Worm (Caenorhabditis elegans) whole organism, young adult: ENCODE data around the gene tsct-1.

Experiments
- F23B12.7 ChIP-seq: sonication (generic microtip); optimal IDR thresholded peaks from 2 replicates; lab custom pipeline; 2017; ENCODE audit warnings: missing genetic modification characterization, mild to moderate bottlenecking, missing compliant biosample characterization, antibody characterized with exemption, moderate library complexity; ENCODE audit not compliant: insufficient read depth
- F52B5.7 ChIP-seq: sonication (generic microtip); optimal IDR thresholded peaks from 2 replicates; lab custom pipeline; 2016; ENCODE audit warnings: mild to moderate bottlenecking, missing genetic modification characterization, missing compliant biosample characterization
- F55B11.4 ChIP-seq: sonication (generic microtip); optimal IDR thresholded peaks from 2 replicates; lab custom pipeline; 2016; ENCODE audit warnings: missing compliant biosample characterization, missing genetic modification characterization, borderline replicate concordance; ENCODE audit not compliant: insufficient read depth
- F57C9.4 ChIP-seq: sonication (generic microtip); optimal IDR thresholded peaks from 2 replicates; lab custom pipeline; 2017; ENCODE audit warnings: mild to moderate bottlenecking, missing genetic modification characterization, missing compliant biosample characterization
- T07F8.4 ChIP-seq: sonication (generic microtip); optimal IDR thresholded peaks from 2 replicates; lab custom pipeline; 2016; ENCODE audit warnings: mild to moderate bottlenecking, missing genetic modification characterization, moderate library complexity, missing compliant biosample characterization
- Y56A3A.18 ChIP-seq: fragments of 200-800 bp; sonication (Bioruptor generic); IDR thresholded peaks from 2 replicates; pipeline ENCODE4 v1.3.6; 2022; ENCODE audit warnings: missing genetic modification reagents, missing genetic modification characterization, missing compliant biosample characterization
- ZK185.1 ChIP-seq: sonication (generic microtip); optimal IDR thresholded peaks from 2 replicates; lab custom pipeline; 2016; ENCODE audit warnings: mild to moderate bottlenecking, missing genetic modification characterization, missing compliant biosample characterization; ENCODE audit not compliant: poor library complexity, severe bottlenecking
- akir-1 ChIP-seq: fragments of 200-800 bp; sonication (Bioruptor generic); optimal IDR thresholded peaks from 2 replicates; lab custom pipeline; 2018; ENCODE audit warnings: mild to moderate bottlenecking, missing genetic modification characterization, moderate library complexity, missing compliant biosample characterization
- ama-1 ChIP-seq, 3 experiments: fragments of 150-350 bp in 1 of 3; sonication (generic microtip) in 2 of 3; optimal IDR thresholded peaks; 2 replicates each; lab custom pipeline; 2014 to 2018; ENCODE audit warnings: missing biosample characterization in 2 of 3, missing genetic modification characterization in 2 of 3, missing genetic modification reagents in 2 of 3
- atf-7 ChIP-seq: sonication (generic microtip); optimal IDR thresholded peaks from 2 replicates; lab custom pipeline; 2017; ENCODE audit warnings: mild to moderate bottlenecking, missing genetic modification characterization, missing compliant biosample characterization
- athp-1 ChIP-seq: sonication (generic microtip); optimal IDR thresholded peaks from 2 replicates; lab custom pipeline; 2017; ENCODE audit warnings: mild to moderate bottlenecking, missing genetic modification characterization, missing compliant biosample characterization
- attf-3 ChIP-seq: fragments of 200-800 bp; sonication (Bioruptor generic); conservative IDR thresholded peaks from 2 replicates; pipeline ENCODE4 v1.3.6; 2022; ENCODE audit warnings: missing genetic modification reagents, missing genetic modification characterization, missing compliant biosample characterization
- attf-6 ChIP-seq: fragments of 200-800 bp; sonication (Bioruptor generic); IDR thresholded peaks from 2 replicates; pipeline ENCODE4 v1.3.6; 2022; ENCODE audit warnings: missing genetic modification reagents, missing genetic modification characterization, missing compliant biosample characterization
- bed-1 ChIP-seq: fragments of 200-800 bp; sonication (Bioruptor generic); IDR thresholded peaks from 2 replicates; pipeline ENCODE4 v1.3.6; 2022; ENCODE audit warnings: missing genetic modification reagents, missing genetic modification characterization, missing compliant biosample characterization
- bed-2 ChIP-seq: fragments of 200-800 bp; sonication (Bioruptor generic); IDR thresholded peaks from 2 replicates; pipeline ENCODE4 v1.3.6; 2022; ENCODE audit warnings: missing genetic modification reagents, missing genetic modification characterization, missing compliant biosample characterization
- ceh-79 ChIP-seq: sonication (generic microtip); optimal IDR thresholded peaks from 2 replicates; lab custom pipeline; 2017; ENCODE audit warnings: mild to moderate bottlenecking, missing genetic modification characterization, missing compliant biosample characterization
- ceh-91 ChIP-seq: fragments of 200-800 bp; sonication (Bioruptor generic); IDR thresholded peaks from 2 replicates; pipeline ENCODE4 v1.3.6; 2022; ENCODE audit warnings: missing genetic modification reagents, missing genetic modification characterization, missing compliant biosample characterization
- chd-7 ChIP-seq: sonication (generic microtip); optimal IDR thresholded peaks from 2 replicates; lab custom pipeline; 2016; ENCODE audit warnings: mild to moderate bottlenecking, missing genetic modification characterization, moderate library complexity, missing compliant biosample characterization
- die-1 ChIP-seq: sonication (generic microtip); optimal IDR thresholded peaks from 2 replicates; lab custom pipeline; 2016; ENCODE audit warnings: missing genotype, mild to moderate bottlenecking, missing genetic modification characterization, missing compliant biosample characterization
- egl-18 ChIP-seq: fragments of 200-800 bp; sonication (Bioruptor generic); IDR thresholded peaks from 2 replicates; pipeline ENCODE4 v1.3.6; 2022; ENCODE audit warnings: missing genetic modification reagents, missing genetic modification characterization, missing compliant biosample characterization
- egl-44 ChIP-seq: fragments of 200-800 bp; sonication (Bioruptor generic); IDR thresholded peaks from 2 replicates; pipeline ENCODE4 v1.3.6; 2022; ENCODE audit warnings: missing genetic modification reagents, missing genetic modification characterization, missing compliant biosample characterization
- gei-17 ChIP-seq: fragments of 200-800 bp; sonication (Bioruptor generic); optimal IDR thresholded peaks from 2 replicates; lab custom pipeline; 2018; ENCODE audit warnings: mild to moderate bottlenecking, missing genetic modification characterization, missing compliant biosample characterization
- hmg-1.2 ChIP-seq: fragments of 200-800 bp; sonication (Bioruptor generic); IDR thresholded peaks from 2 replicates; pipeline ENCODE4 v1.3.6; 2022; ENCODE audit warnings: missing genetic modification reagents, missing genetic modification characterization, missing compliant biosample characterization
- lag-1 ChIP-seq: fragments of 200-800 bp; sonication (Bioruptor generic); IDR thresholded peaks from 2 replicates; pipeline ENCODE4 v1.3.6; 2022; ENCODE audit warnings: missing genetic modification reagents, missing genetic modification characterization, missing compliant biosample characterization
- let-607 ChIP-seq, 2 experiments: fragments of 200-800 bp in 1 of 2; sonication (Bioruptor generic) in 1 of 2; sonication (generic microtip) in 1 of 2; optimal IDR thresholded peaks; 2 replicates each; lab custom pipeline; 2016 to 2018; ENCODE audit warnings: mild to moderate bottlenecking in 2 of 2, missing compliant biosample characterization in 2 of 2, missing genetic modification characterization in 2 of 2, moderate library complexity in 2 of 2, missing genotype in 1 of 2
- lir-1 ChIP-seq: fragments of 200-800 bp; sonication (Bioruptor generic); conservative IDR thresholded peaks from 2 replicates; pipeline ENCODE4 v1.3.6; 2022; ENCODE audit warnings: missing genetic modification reagents, missing genetic modification characterization, missing compliant biosample characterization
- lsl-1 ChIP-seq: fragments of 200-800 bp; sonication (Bioruptor generic); optimal IDR thresholded peaks from 2 replicates; lab custom pipeline; 2018; ENCODE audit warnings: mild to moderate bottlenecking, missing genetic modification characterization, moderate library complexity, missing compliant biosample characterization
- madf-6 ChIP-seq: fragments of 200-800 bp; sonication (Bioruptor generic); IDR thresholded peaks from 2 replicates; pipeline ENCODE4 v1.3.6; 2022; ENCODE audit warnings: missing genetic modification reagents, missing genetic modification characterization, missing compliant biosample characterization
- mel-28 ChIP-seq: sonication (generic microtip); optimal IDR thresholded peaks from 2 replicates; lab custom pipeline; 2016; ENCODE audit warnings: borderline replicate concordance, mild to moderate bottlenecking, missing genetic modification characterization, missing compliant biosample characterization
- mxl-1 ChIP-seq: sonication (generic microtip); optimal IDR thresholded peaks from 2 replicates; lab custom pipeline; 2016; ENCODE audit warnings: missing genetic modification characterization, missing compliant biosample characterization
- nfyb-1 ChIP-seq: fragments of 200-800 bp; sonication (Bioruptor generic); IDR thresholded peaks from 2 replicates; pipeline ENCODE4 v1.3.6; 2022; ENCODE audit warnings: missing genetic modification reagents, missing genetic modification characterization, missing compliant biosample characterization
- nhr-80 ChIP-seq: sonication (generic microtip); optimal IDR thresholded peaks from 2 replicates; lab custom pipeline; 2016; ENCODE audit warnings: missing genetic modification characterization, missing compliant biosample characterization
- nhr-90 ChIP-seq: sonication (generic microtip); optimal IDR thresholded peaks from 2 replicates; lab custom pipeline; 2016; ENCODE audit warnings: missing genotype, mild to moderate bottlenecking, missing genetic modification characterization, missing compliant biosample characterization
- pbrm-1 ChIP-seq: fragments of 200-800 bp; sonication (Bioruptor generic); IDR thresholded peaks from 2 replicates; pipeline ENCODE4 v1.3.6; 2022; ENCODE audit warnings: missing genetic modification reagents, missing genetic modification characterization, missing compliant biosample characterization
- rec-8 ChIP-seq, 2 experiments: sonication (generic microtip); optimal IDR thresholded peaks; 2 replicates each; lab custom pipeline; 2016; ENCODE audit warnings: mild to moderate bottlenecking in 2 of 2, missing genetic modification characterization in 2 of 2, missing genetic modification reagents in 2 of 2, missing genotype in 2 of 2, missing biosample characterization in 1 of 2, missing compliant biosample characterization in 1 of 2, moderate library complexity in 1 of 2
- repo-1 ChIP-seq: sonication (generic microtip); optimal IDR thresholded peaks from 2 replicates; lab custom pipeline; 2017; ENCODE audit warnings: mild to moderate bottlenecking, missing genetic modification characterization, missing compliant biosample characterization
- sdz-38 ChIP-seq: sonication (generic microtip); optimal IDR thresholded peaks from 2 replicates; lab custom pipeline; 2016; ENCODE audit warnings: missing genotype, missing genetic modification characterization, missing compliant biosample characterization
- snpc-4 ChIP-seq, 5 experiments: fragments of 150-350 bp in 1 of 5; sonication (generic microtip) in 4 of 5; optimal IDR thresholded peaks; 2 replicates each; lab custom pipeline; 2014 to 2018; ENCODE audit warnings: missing genetic modification characterization in 5 of 5, missing biosample characterization in 3 of 5, antibody characterized with exemption in 2 of 5, mild to moderate bottlenecking in 2 of 5, missing compliant biosample characterization in 2 of 5, missing genotype in 2 of 5, moderate library complexity in 2 of 5, missing genetic modification reagents in 1 of 5
- somi-1 ChIP-seq: fragments of 200-800 bp; sonication (Bioruptor generic); optimal IDR thresholded peaks from 2 replicates; lab custom pipeline; 2018; ENCODE audit warnings: mild to moderate bottlenecking, missing genetic modification characterization, missing compliant biosample characterization
- sptf-2 ChIP-seq: fragments of 200-800 bp; sonication (Bioruptor generic); optimal IDR thresholded peaks from 2 replicates; lab custom pipeline; 2018; ENCODE audit warnings: mild to moderate bottlenecking, missing genetic modification characterization, missing compliant biosample characterization
- tbp1 ChIP-seq: fragments of 200-800 bp; sonication (Bioruptor generic); optimal IDR thresholded peaks from 2 replicates; lab custom pipeline; 2018; ENCODE audit warnings: mild to moderate bottlenecking, missing genetic modification characterization, missing compliant biosample characterization
- tbx-9 ChIP-seq: sonication (generic microtip); optimal IDR thresholded peaks from 2 replicates; lab custom pipeline; 2016; ENCODE audit warnings: borderline replicate concordance, missing genetic modification characterization, inconsistent platforms, missing compliant biosample characterization
- tlf-1 ChIP-seq: fragments of 200-800 bp; sonication (Bioruptor generic); optimal IDR thresholded peaks from 2 replicates; lab custom pipeline; 2018; ENCODE audit warnings: mild to moderate bottlenecking, missing genetic modification characterization, missing compliant biosample characterization
- unc-62 ChIP-seq: fragments of 150-350 bp; optimal IDR thresholded peaks from 2 replicates; lab custom pipeline; 2014; ENCODE audit warnings: missing biosample characterization, missing genetic modification reagents, missing genetic modification characterization
- xnd-1 ChIP-seq: sonication (generic microtip); optimal IDR thresholded peaks from 2 replicates; lab custom pipeline; 2016; ENCODE audit warnings: missing genotype, missing genetic modification reagents, missing genetic modification characterization, missing compliant biosample characterization
- zfh-2 ChIP-seq: fragments of 200-800 bp; sonication (Bioruptor generic); conservative IDR thresholded peaks from 2 replicates; pipeline ENCODE4 v1.3.6; 2022; ENCODE audit warnings: missing genetic modification reagents, missing genetic modification characterization, missing compliant biosample characterization

Gene tsct-1

ce11 chrX:12393786-12394308 lies 40.0 kb upstream of the tsct-1 start, which contains the start of gene F17E5.2 (continued):
- TF ChIP-seq F55B11.4, result no peak
- TF ChIP-seq madf-6 (GFP tag; lab: Robert Waterston, UW), result no peak
- 0 out of 2 replicates have a peak, but pooled peaks have one; percentile 61 for TF ChIP-seq egl-18 (GFP tag; lab: Robert Waterston, UW)
- TF ChIP-seq egl-44 (GFP tag; lab: Robert Waterston, UW), result peak; percentile 63; the same call in 1 of the 2 replicates
- TF ChIP-seq sdz-38 (tag; lab: Kevin White, UChicago), result no peak
- peak; percentile 19 for TF ChIP-seq atf-7 (tag; lab: Kevin White, UChicago)
- peak; percentile 8 for TF ChIP-seq die-1 (tag; lab: Kevin White, UChicago)
- TF ChIP-seq mxl-1 (tag; lab: Kevin White, UChicago), result no peak
- peak; percentile 14 for TF ChIP-seq F23B12.7 (tag; lab: Kevin White, UChicago)
- TF ChIP-seq somi-1 (GFP tag; lab: Kevin White, UChicago), result peak; percentile 47
- 0 out of 2 replicates have a peak, but pooled peaks have one; percentile 32 for TF ChIP-seq attf-3 (GFP tag; lab: Robert Waterston, UW)
- no peak for TF ChIP-seq nhr-90 (tag; lab: Kevin White, UChicago)
- TF ChIP-seq F57C9.4 (tag; lab: Kevin White, UChicago), result no peak
- TF ChIP-seq xnd-1 (tag; lab: Kevin White, UChicago), result no peak
- peak; percentile 49; the same call in 1 of the 2 replicates for TF ChIP-seq lir-1 (GFP tag; lab: Robert Waterston, UW)
- TF ChIP-seq mel-28, result no peak
- no peak for TF ChIP-seq tbx-9
- TF ChIP-seq zfh-2 (GFP tag; lab: Robert Waterston, UW), result no peak
- peak; percentile 67 to 72 for TF ChIP-seq let-607 (tag; optimal IDR thresholded peaks at IDR 0.05; lab: Kevin White, UChicago)
- TF ChIP-seq attf-6, result no peak
- peak; percentile 94 for TF ChIP-seq nhr-80 (tag; lab: Kevin White, UChicago)
- TF ChIP-seq lsl-1 (GFP tag; lab: Kevin White, UChicago), result no peak
- TF ChIP-seq sptf-2 (GFP tag; lab: Kevin White, UChicago), result no peak
- no peak for TF ChIP-seq ama-1 (optimal IDR thresholded peaks at IDR 0.05; lab: Kevin White, UChicago)
- no peak for TF ChIP-seq ama-1 (GFP tag; optimal IDR thresholded peaks at IDR 0.05; lab: Kevin White, UChicago)
- TF ChIP-seq tbp1 (GFP tag; lab: Kevin White, UChicago), result peak; percentile 64
- 0 out of 2 replicates have a peak, but pooled peaks have one; percentile 48 for TF ChIP-seq Y56A3A.18 (GFP tag; lab: Robert Waterston, UW)
- no peak for TF ChIP-seq bed-1 (GFP tag; lab: Robert Waterston, UW)
- peak; percentile 53 for TF ChIP-seq tlf-1 (GFP tag; lab: Kevin White, UChicago)
- no peak for TF ChIP-seq chd-7
- no peak for TF ChIP-seq T07F8.4 (tag; lab: Kevin White, UChicago)
- peak; percentile 6 for TF ChIP-seq athp-1 (tag; lab: Kevin White, UChicago)
- peak; percentile 86 for TF ChIP-seq pbrm-1
- TF ChIP-seq ceh-91 (GFP tag; lab: Robert Waterston, UW), result no peak
- TF ChIP-seq ceh-79, result no peak
- no peak for TF ChIP-seq bed-2 (GFP tag; lab: Robert Waterston, UW)
- TF ChIP-seq rec-8 (tag; optimal IDR thresholded peaks at IDR 0.05; lab: Kevin White, UChicago), result no peak
- TF ChIP-seq repo-1, result peak; percentile 65
- TF ChIP-seq hmg-1.2 (GFP tag; lab: Robert Waterston, UW), result peak; percentile 87
- no peak for TF ChIP-seq snpc-4 (GFP tag; optimal IDR thresholded peaks at IDR 0.05; lab: Kevin White, UChicago)
- TF ChIP-seq snpc-4 (tag; optimal IDR thresholded peaks at IDR 0.05; lab: Kevin White, UChicago), result peak in 2 of 4 experiments; percentile 51 to 80
- no peak for TF ChIP-seq akir-1
- TF ChIP-seq gei-17, result peak; percentile 58
- TF ChIP-seq ZK185.1 (tag; lab: Kevin White, UChicago), result peak; percentile 61
- peak; percentile 83 for TF ChIP-seq nfyb-1
- no peak for TF ChIP-seq unc-62 (GFP tag; lab: Kevin White, UChicago)
- TF ChIP-seq F52B5.7 (tag; lab: Kevin White, UChicago), result no peak
- TF ChIP-seq lag-1 (GFP tag; lab: Robert Waterston, UW), result no peak
